Fruit fly (Drosophila melanogaster): ENCODE results near the gene Liprin-alpha.

The Liprin-alpha gene

DNA sequence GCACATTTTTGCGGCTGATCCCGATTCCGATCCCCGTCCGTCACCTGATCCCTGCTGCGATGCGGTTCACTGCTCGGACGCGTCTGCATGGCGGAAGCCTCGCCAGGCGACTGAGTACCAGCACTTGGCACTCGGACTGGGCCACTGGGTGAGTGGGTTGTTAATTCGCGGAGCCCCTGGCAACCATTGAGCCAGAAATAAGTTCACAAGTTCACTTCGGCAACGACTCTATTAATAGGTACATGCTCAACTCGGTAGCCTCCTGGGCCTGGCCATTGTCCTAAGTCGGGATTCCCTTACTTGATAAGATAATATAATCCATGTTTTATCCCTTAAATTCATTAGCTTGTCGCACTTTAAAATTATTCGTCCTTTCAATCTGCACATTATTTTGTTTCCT is 16.4 kb downstream of the Liprin-alpha start, which contains the start of gene TTLL3A:
Gene TTLL3A (minus strand): TSS at position 101 of the 400 bp plus-strand sequence.
- TF ChIP-seq CG4318 (GFP tag; optimal IDR thresholded peaks at IDR 0.05) (no peak), Sox14 (GFP tag; optimal IDR thresholded peaks at IDR 0.05) (no peak), fd59A (GFP tag; optimal IDR thresholded peaks at IDR 0.05) (no peak), cyc (GFP tag; optimal IDR thresholded peaks at IDR 0.05) (no peak), CG6792 (GFP tag; optimal IDR thresholded peaks at IDR 0.05) (no peak), topi (GFP tag; optimal IDR thresholded peaks at IDR 0.05) (no peak), Sox15 (GFP tag; optimal IDR thresholded peaks at IDR 0.05) (no peak), salr (GFP tag; optimal IDR thresholded peaks at IDR 0.05) (no peak), CG16779 (tag; optimal IDR thresholded peaks at IDR 0.05) (no peak), dsx (GFP tag; optimal IDR thresholded peaks at IDR 0.05; ENCODE audit: poor library complexity, severe bottlenecking) (no peak), CG8119 (GFP tag; IDR thresholded peaks at IDR 0.05) (no peak)

DNA sequence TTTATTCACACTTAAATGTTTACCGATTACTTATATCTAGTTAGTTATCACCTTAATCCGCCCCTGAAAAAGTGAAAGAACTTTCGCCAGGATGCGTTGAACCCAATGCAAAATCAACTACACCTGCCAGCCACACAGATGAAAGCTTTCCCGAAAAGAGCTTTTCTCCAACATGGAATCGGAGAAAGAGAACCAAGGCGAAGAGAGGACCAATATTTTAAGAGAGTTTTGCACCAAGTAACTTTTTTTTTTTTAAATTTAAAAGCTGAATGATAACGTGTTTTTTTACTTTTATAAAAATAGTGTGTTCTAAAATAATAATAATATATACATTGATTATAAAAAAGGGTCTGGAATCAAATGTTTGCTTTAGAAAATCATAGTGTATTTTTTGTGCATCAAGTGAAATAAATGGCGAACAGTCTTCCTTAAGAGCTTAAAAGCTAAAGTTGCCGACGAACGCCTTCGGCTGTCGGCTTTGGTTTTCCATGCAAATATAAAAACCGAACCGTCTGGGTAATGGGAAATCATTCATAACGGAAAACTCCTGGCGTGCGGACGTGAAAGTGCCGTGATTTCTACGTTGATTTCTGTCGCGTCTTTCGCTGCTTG is 18.4 kb downstream of the Liprin-alpha start, which contains the start of gene meng:
Gene meng (plus strand): TSS at position 523 of the 612 bp plus-strand sequence.
- TF ChIP-seq Eip78C (GFP tag), result peak; percentile 17
- no peak for TF ChIP-seq topi (GFP tag; optimal IDR thresholded peaks at IDR 0.05)
- TF ChIP-seq eg (GFP tag; IDR thresholded peaks at IDR 0.05), result 0 out of 3 replicates have a peak, but pooled peaks have one; percentile 1
- TF ChIP-seq CG11762 (GFP tag; optimal IDR thresholded peaks at IDR 0.05; ENCODE audit: insufficient read depth), result no peak

DNA sequence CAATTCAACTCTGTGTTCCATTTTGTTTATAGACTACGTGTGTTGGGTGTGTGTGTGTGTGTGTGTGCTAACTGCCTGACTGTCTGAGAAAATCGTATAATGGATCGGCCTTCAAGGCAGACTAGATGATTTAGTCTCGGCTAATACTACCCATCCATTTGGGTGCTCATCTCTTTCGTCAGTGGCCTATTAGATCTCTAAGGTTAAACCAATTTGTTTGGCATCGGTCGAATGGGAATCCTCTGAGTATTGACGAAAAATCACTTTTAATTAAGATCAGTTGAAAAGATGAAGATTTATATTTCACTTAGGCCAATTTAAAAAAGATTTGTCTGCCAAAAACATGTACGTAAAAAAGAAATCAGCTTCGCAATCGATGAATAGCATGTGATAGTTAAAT is 21.8 kb downstream of the Liprin-alpha start, which contains the start of gene CG31910:
Gene CG31910 (minus strand): TSS at position 101 of the 400 bp plus-strand sequence.
- TF ChIP-seq Ets21C (GFP tag; optimal IDR thresholded peaks at IDR 0.05) (no peak), net (GFP tag; optimal IDR thresholded peaks at IDR 0.05) (no peak), Sox15 (GFP tag; optimal IDR thresholded peaks at IDR 0.05) (no peak), spab (GFP tag; optimal IDR thresholded peaks at IDR 0.05) (no peak), CG6792 (GFP tag; optimal IDR thresholded peaks at IDR 0.05) (no peak), Eip93F (GFP tag; optimal IDR thresholded peaks at IDR 0.05) (no peak), CG6163 (GFP tag; IDR thresholded peaks at IDR 0.05) (no peak), Ets96B (tag; optimal IDR thresholded peaks at IDR 0.05) (no peak), CG6854 (GFP tag; optimal IDR thresholded peaks at IDR 0.05) (no peak), pdm3 (GFP tag; optimal IDR thresholded peaks at IDR 0.05) (no peak), CG3919 (GFP tag; optimal IDR thresholded peaks at IDR 0.05) (no peak), dsx (GFP tag; optimal IDR thresholded peaks at IDR 0.05; ENCODE audit: poor library complexity, severe bottlenecking) (no peak)

DNA sequence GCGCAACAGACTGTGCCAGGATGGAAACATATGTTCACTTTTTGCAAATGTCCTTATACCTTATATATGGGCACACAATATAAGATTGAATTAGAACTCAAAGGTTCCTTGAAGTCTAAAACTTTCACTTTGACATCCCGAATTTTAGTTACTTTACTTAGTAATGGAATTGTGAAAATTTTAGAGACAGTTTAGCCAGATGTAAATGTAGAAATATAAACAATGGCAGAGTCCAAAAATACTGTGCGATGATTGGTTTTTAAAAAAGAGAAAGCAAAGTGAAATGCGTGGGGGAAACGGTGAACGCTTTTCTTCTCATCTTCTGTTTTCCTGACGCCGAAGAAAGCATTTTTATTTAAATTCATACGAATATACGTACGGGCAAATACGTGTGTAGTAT is 24.1 kb downstream of the Liprin-alpha start, which contains the start of gene CG44271:
Gene CG44271 (minus strand): TSS at position 101 of the 400 bp plus-strand sequence.
- TF ChIP-seq CG4318 (GFP tag; optimal IDR thresholded peaks at IDR 0.05) (no peak), CG11294 (GFP tag; IDR thresholded peaks at IDR 0.05) (no peak), CG1621 (tag; optimal IDR thresholded peaks at IDR 0.05) (no peak), CG15336 (GFP tag; IDR thresholded peaks at IDR 0.05) (no peak), CG10631 (GFP tag; optimal IDR thresholded peaks at IDR 0.05) (no peak), spab (GFP tag; optimal IDR thresholded peaks at IDR 0.05) (no peak)

DNA sequence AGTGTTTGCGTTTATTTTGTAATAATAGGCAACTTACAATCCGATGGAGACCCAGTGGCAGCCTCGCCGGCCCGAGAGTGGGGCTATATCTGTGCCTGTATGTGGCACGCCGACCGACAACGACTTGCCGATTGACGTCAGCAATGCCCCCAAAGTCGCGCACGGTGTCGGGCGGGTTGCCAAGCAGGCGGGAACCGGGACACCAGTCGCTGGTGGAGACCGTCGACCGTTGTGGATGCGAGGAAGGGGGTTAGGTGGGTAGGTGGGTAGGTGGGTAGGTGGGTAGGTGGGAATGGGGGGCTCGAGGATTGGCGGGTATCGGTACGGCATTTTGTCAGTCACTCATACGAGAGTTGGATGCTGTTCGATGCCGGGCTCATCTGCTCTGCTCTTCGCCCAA is 27.3 kb downstream of the Liprin-alpha start:
- TF ChIP-seq CG6792 (GFP tag; optimal IDR thresholded peaks at IDR 0.05) (no peak), CG31627 (GFP tag; optimal IDR thresholded peaks at IDR 0.05) (no peak)

DNA sequence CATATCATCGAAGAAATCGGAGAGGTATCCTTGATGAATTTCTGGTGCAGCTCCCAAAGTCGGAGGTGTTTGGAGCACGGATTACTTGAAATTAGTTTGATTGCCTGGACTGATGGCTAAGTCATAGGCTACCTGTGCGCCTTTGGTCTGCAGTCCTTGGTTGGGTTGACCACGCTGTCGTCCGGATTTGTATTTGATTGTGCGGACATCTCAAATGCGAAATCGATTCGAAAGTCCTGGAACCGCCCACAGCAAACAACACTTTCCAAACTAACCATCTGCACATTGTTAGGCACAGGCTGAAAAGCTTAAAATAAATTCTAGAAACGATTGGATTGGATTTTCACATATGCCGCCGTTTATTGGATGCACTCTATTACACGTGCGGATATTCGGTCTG is 35.8 kb downstream of the Liprin-alpha start, which contains the start of gene CG11322:
Gene CG11322 (minus strand): TSS at position 101 of the 400 bp plus-strand sequence.
- TF ChIP-seq fd85E (GFP tag; optimal IDR thresholded peaks at IDR 0.05) (no peak), topi (GFP tag; optimal IDR thresholded peaks at IDR 0.05) (no peak), CG6792 (GFP tag; optimal IDR thresholded peaks at IDR 0.05) (no peak), Blimp-1 (GFP tag; optimal IDR thresholded peaks at IDR 0.05) (no peak), CG6276 (GFP tag; optimal IDR thresholded peaks at IDR 0.05) (no peak), Eip75B (GFP tag; optimal IDR thresholded peaks at IDR 0.05) (no peak), Ets96B (tag; optimal IDR thresholded peaks at IDR 0.05) (no peak), CG32006 (GFP tag; optimal IDR thresholded peaks at IDR 0.05) (no peak), Hr39 (GFP tag; optimal IDR thresholded peaks at IDR 0.05) (no peak), vri (GFP tag; optimal IDR thresholded peaks at IDR 0.05) (no peak), achi (GFP tag; optimal IDR thresholded peaks at IDR 0.05) (no peak), CG11762 (GFP tag; optimal IDR thresholded peaks at IDR 0.05; ENCODE audit: insufficient read depth) (no peak), dac (GFP tag; optimal IDR thresholded peaks at IDR 0.05) (no peak), Eip78C (GFP tag) (no peak), Sox102F (GFP tag; optimal IDR thresholded peaks at IDR 0.05) (no peak), Ets21C (GFP tag; optimal IDR thresholded peaks at IDR 0.05) (no peak)

Data from whole organism, prepupa.